Fruit fly (Drosophila melanogaster) whole organism, pupa: ENCODE results near the gene CG45101.
A peak's percentile ranks its signal among the peaks of the same experiment; 100 is the strongest.

ENCODE experiments used
- CG10348 ChIP-seq: fragments of 200-800 bp; sonication (Bioruptor generic); IDR thresholded peaks from 2 replicates; pipeline ENCODE4 v1.3.6; 2022; ENCODE audit warnings: missing biosample characterization, missing genetic modification characterization
- CG12605 ChIP-seq: fragments of 200-800 bp; sonication (Bioruptor generic); IDR thresholded peaks from 2 replicates; pipeline ENCODE4 v1.3.6; 2022; ENCODE audit warnings: missing biosample characterization, missing genetic modification characterization
- CG13204 ChIP-seq: fragments of 200-800 bp; sonication (Bioruptor generic); optimal IDR thresholded peaks from 2 replicates; lab custom pipeline; 2018; ENCODE audit warnings: missing biosample characterization, mild to moderate bottlenecking, missing genetic modification characterization, moderate library complexity
- CG14655 ChIP-seq: fragments of 200-800 bp; sonication (Bioruptor generic); optimal IDR thresholded peaks from 3 replicates; lab custom pipeline; 2017; ENCODE audit warnings: mild to moderate bottlenecking, missing biosample characterization, missing genetic modification reagents, missing genetic modification characterization
- CG15710 ChIP-seq: fragments of 200-800 bp; sonication (Bioruptor generic); optimal IDR thresholded peaks from 2 replicates; lab custom pipeline; 2018; ENCODE audit warnings: missing biosample characterization, mild to moderate bottlenecking, missing genetic modification characterization, moderate library complexity
- CG17806 ChIP-seq: fragments of 200-800 bp; sonication (Bioruptor generic); optimal IDR thresholded peaks from 2 replicates; lab custom pipeline; 2018; ENCODE audit warnings: missing biosample characterization, mild to moderate bottlenecking, missing genetic modification characterization, moderate library complexity
- CG32121 ChIP-seq: fragments of 200-800 bp; sonication (Bioruptor generic); IDR thresholded peaks from 2 replicates; pipeline ENCODE4 v1.3.6; 2022; ENCODE audit warnings: missing biosample characterization, missing genetic modification characterization
- CG34367 ChIP-seq: fragments of 200-800 bp; sonication (Bioruptor generic); optimal IDR thresholded peaks from 2 replicates; lab custom pipeline; 2018; ENCODE audit warnings: missing biosample characterization, mild to moderate bottlenecking, missing genetic modification characterization
- CG4496 ChIP-seq: fragments of 200-800 bp; sonication (Bioruptor generic); IDR thresholded peaks from 3 replicates; pipeline ENCODE4 v1.3.6; 2022; ENCODE audit warnings: missing biosample characterization, missing genetic modification characterization
- CG8159 ChIP-seq: fragments of 200-800 bp; sonication (Bioruptor generic); optimal IDR thresholded peaks from 3 replicates; lab custom pipeline; 2018; ENCODE audit warnings: missing biosample characterization, mild to moderate bottlenecking, missing genetic modification characterization, moderate library complexity
- CG8301 ChIP-seq: fragments of 200-800 bp; sonication (Bioruptor generic); optimal IDR thresholded peaks from 2 replicates; lab custom pipeline; 2018; ENCODE audit warnings: missing biosample characterization, mild to moderate bottlenecking, missing genetic modification characterization
- CG9948 ChIP-seq: fragments of 200-800 bp; sonication (Bioruptor generic); optimal IDR thresholded peaks from 2 replicates; lab custom pipeline; 2018; ENCODE audit warnings: missing biosample characterization, mild to moderate bottlenecking, missing genetic modification characterization, moderate library complexity
- D1 ChIP-seq: fragments of 200-800 bp; sonication (Bioruptor generic); optimal IDR thresholded peaks from 2 replicates; lab custom pipeline; 2018; ENCODE audit warnings: missing biosample characterization, mild to moderate bottlenecking, missing genetic modification characterization, moderate library complexity
- EcR ChIP-seq: fragments of 200-800 bp; sonication (Bioruptor generic); optimal IDR thresholded peaks from 3 replicates; lab custom pipeline; 2019; ENCODE audit warnings: missing biosample characterization, missing genetic modification characterization, mild to moderate bottlenecking, moderate library complexity, missing genetic modification reagents
- Ets98B ChIP-seq: fragments of 200-800 bp; sonication (Bioruptor generic); IDR thresholded peaks from 2 replicates; pipeline ENCODE4 v1.3.6; 2022; ENCODE audit warnings: missing biosample characterization, missing genetic modification characterization
- Pif1A ChIP-seq: fragments of 200-800 bp; sonication (Bioruptor generic); optimal IDR thresholded peaks from 3 replicates; lab custom pipeline; 2016; ENCODE audit warnings: missing biosample characterization, missing genetic modification characterization
- Pif1B ChIP-seq: fragments of 200-800 bp; sonication (Bioruptor generic); optimal IDR thresholded peaks from 3 replicates; lab custom pipeline; 2016; ENCODE audit warnings: missing biosample characterization, missing genetic modification characterization
- Snoo ChIP-seq: fragments of 200-800 bp; sonication (Bioruptor generic); optimal IDR thresholded peaks from 3 replicates; lab custom pipeline; 2017; ENCODE audit warnings: missing biosample characterization, mild to moderate bottlenecking, missing genetic modification characterization, inconsistent platforms
- fd96Ca ChIP-seq: fragments of 200-800 bp; sonication (Bioruptor generic); IDR thresholded peaks from 3 replicates; pipeline ENCODE4 v1.3.6; 2022; ENCODE audit warnings: missing biosample characterization, missing genetic modification characterization
- gl ChIP-seq: fragments of 200-800 bp; sonication (Bioruptor generic); optimal IDR thresholded peaks from 2 replicates; lab custom pipeline; 2018; ENCODE audit warnings: missing biosample characterization, mild to moderate bottlenecking, missing genetic modification characterization
- rn ChIP-seq: fragments of 200-800 bp; sonication (Bioruptor generic); IDR thresholded peaks from 2 replicates; pipeline ENCODE4 v1.3.6; 2022; ENCODE audit warnings: missing biosample characterization, missing genetic modification characterization

The CG45101 gene

DNA sequence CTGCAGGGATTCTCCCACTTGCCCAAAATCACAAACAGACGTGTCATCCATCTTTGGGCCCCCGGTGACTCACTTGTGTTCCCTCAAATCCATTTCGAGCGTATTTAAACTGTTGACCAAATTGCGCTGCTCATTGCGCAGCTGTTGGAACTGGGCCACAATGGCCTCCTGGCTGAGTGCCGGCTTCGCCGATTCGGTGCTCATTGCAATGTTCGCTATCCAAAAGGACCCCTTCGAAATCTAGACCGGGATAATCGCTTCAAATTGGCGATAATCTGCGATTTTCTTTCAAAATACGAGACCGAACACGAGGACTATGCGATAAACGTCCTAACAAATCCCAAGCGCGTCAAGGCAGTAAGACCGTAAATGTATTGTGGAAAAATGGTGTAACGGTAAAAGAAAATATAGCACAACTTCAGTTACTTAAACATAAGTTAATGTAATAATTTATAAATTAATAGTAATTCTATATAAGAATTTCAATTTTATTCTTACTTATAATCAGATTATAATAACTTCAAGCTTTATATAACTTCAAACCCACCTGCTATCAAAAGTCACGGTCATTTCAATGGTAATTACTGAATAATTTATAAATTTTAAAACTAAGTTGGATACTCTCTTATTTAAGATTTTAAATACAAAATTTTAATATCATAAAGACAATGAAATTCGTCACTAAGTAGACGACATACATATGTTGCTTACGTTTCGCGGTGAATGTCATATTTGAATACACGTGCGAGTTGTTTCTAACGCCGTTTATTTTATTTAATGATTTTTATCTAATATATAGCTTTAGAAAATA, 9.5 kb downstream of the CG45101 start, which contains the start of the genes Pfdn2 and Noc1:
Gene Pfdn2 (minus strand): TSS at position 346 of the 811 bp plus-strand sequence.
Gene Noc1 (plus strand): TSS at position 727 of the 811 bp plus-strand sequence.
- TF ChIP-seq CG15710 (tag; lab: Kevin White, UChicago) (peak; percentile 23), CG17806 (peak; percentile 36), rn (GFP tag; lab: Robert Waterston, UW) (no peak), Ets98B (GFP tag; lab: Robert Waterston, UW) (0 out of 2 replicates have a peak, but pooled peaks have one; percentile 25)

DNA sequence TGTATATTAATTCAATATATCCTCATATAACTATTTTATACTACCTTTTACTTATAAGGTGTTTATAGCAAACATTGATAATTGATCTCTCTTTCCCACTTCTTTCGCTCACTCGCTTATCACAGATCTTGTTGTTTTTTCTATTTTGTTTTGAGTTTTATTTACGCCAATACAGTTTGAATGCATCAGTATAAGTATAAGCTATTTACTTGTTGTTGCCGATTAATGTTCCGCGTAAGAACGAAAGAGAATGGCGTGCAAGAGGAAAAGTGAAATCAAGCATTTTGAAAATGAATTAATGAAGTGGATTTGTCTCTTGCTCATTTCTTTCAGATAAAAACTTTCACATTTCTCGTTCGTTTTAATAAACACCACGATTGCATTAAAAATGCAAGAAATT, 18.8 kb downstream of the CG45101 start:
- TF ChIP-seq Snoo (tag; lab: Kevin White, UChicago) (no peak), CG10348 (GFP tag; lab: Robert Waterston, UW) (no peak), EcR (GFP tag; lab: Kevin White, UChicago) (peak; percentile 15), Ets98B (GFP tag; lab: Robert Waterston, UW) (peak; percentile 11; the same call in 1 of the 2 replicates), CG15710 (tag; lab: Kevin White, UChicago) (no peak), gl (tag; lab: Kevin White, UChicago) (no peak), CG13204 (GFP tag; lab: Kevin White, UChicago) (no peak), rn (GFP tag; lab: Robert Waterston, UW) (no peak), CG17806 (no peak), CG34367 (no peak), D1 (tag; lab: Kevin White, UChicago) (no peak), Pif1A (no peak), CG12605 (GFP tag; lab: Robert Waterston, UW) (no peak), CG9948 (no peak), CG4496 (GFP tag; lab: Robert Waterston, UW) (no peak)

DNA sequence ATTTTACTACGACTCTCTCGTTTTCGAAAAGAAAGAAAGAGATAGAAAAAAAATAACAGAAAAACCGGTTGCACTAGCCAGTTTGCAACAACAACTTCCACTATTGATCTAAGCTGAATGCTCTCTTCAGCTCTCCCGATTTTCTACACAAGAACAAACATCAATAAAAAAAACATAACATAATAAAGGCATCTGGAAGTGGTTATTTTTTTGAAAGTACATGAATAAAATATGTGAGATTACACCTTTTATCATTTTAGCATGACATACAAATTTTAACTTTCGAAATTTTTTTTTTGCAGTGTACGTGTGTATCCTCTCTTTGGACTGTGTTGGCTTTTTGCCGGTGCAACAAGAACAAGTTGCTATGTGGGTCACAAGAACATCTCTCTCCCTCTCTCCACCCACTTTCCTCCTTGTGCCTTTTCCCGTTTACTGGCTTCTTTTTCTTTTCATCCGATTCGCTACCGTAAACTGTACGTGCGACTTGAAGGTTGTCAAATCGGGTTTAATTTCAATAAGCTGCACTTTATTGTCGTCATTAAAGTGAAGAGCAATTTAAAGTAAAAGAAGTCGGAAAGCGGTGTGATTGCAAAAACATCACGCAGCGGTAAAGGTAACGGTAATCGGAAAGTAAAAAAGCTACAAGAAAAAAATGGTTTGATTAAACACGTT, 19.9 kb downstream of the CG45101 start:
- TF ChIP-seq CG8301 (tag; lab: Kevin White, UChicago) (peak; percentile 99), CG13204 (GFP tag; lab: Kevin White, UChicago) (peak; percentile 93), CG10348 (GFP tag; lab: Robert Waterston, UW) (peak; percentile 94), Pif1B (GFP tag; lab: Kevin White, UChicago) (peak; percentile 96), CG32121 (GFP tag; lab: Robert Waterston, UW) (peak; percentile 99), D1 (tag; lab: Kevin White, UChicago) (peak; percentile 95), CG15710 (tag; lab: Kevin White, UChicago) (peak; percentile 98), gl (tag; lab: Kevin White, UChicago) (peak; percentile 93), Ets98B (GFP tag; lab: Robert Waterston, UW) (peak; percentile 99), rn (GFP tag; lab: Robert Waterston, UW) (peak; percentile 98), Pif1A (peak; percentile 98), CG34367 (peak; percentile 98), CG12605 (GFP tag; lab: Robert Waterston, UW) (peak; percentile 99), CG9948 (peak; percentile 98), EcR (GFP tag; lab: Kevin White, UChicago) (peak; percentile 74), fd96Ca (peak; percentile 96), CG4496 (GFP tag; lab: Robert Waterston, UW) (peak; percentile 99), CG14655 (GFP tag; lab: Kevin White, UChicago) (peak; percentile 99), CG17806 (peak; percentile 98), Snoo (tag; lab: Kevin White, UChicago) (peak; percentile 84), CG8159 (tag; lab: Kevin White, UChicago) (peak; percentile 97)
- TF ChIP-seq, all 21 proteins: peak for 21

DNA sequence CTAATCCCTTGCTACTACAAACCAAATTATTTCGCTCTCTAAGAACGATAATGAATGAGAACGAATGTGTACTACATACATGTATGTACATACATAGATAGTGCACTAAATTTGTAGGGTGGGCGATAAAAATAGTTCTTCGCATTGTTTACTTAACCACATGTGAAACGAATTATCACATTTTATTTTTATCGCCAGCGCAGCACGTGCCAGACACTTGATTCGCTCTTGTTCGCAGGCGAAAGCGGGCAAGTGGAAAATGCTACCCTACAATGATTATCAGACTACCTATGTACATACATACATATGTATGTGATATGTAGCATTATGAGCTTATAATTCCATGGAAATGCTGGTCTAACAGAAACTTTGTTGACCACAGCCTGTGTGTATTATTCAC, 21.0 kb downstream of the CG45101 start:
- TF ChIP-seq CG13204 (GFP tag; lab: Kevin White, UChicago) (no peak), rn (GFP tag; lab: Robert Waterston, UW) (no peak), CG34367 (no peak), CG8159 (tag; lab: Kevin White, UChicago) (no peak), Pif1A (no peak), Pif1B (GFP tag; lab: Kevin White, UChicago) (no peak), fd96Ca (no peak), gl (tag; lab: Kevin White, UChicago) (no peak), CG32121 (GFP tag; lab: Robert Waterston, UW) (no peak)

DNA sequence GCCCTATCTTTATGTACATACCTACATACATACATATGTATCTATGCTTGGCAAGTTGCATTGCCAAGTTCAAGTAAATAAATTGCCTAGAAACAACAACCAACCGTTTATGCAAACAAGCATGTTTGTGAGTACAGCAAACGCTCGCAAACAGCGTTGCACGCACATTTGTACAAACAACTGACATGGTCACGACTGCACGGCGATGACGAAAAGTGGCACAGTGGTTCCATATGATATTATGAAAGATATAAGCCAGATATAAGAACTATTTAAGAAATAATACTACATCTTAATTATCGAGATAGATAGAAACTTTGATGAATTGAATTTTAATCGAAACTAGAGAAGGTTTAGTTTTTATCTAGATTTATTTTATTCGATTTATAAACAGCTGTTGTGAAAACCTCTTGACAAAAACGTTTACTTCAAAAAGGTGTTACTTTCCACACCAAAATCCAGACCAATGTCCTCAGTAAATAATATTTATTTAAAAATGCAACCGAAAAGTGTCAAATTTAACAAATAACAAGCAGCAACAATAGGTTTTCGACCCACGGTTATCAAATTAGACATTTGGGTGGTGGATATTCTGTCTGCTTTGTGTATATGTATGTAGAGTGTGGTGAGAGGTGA, 25.1 kb downstream of the CG45101 start:
- TF ChIP-seq CG12605 (GFP tag; lab: Robert Waterston, UW) (no peak), CG8301 (tag; lab: Kevin White, UChicago) (peak; percentile 59), CG15710 (tag; lab: Kevin White, UChicago) (no peak), CG32121 (GFP tag; lab: Robert Waterston, UW) (peak; percentile 63), fd96Ca (no peak; the same call in 2 of the 3 replicates), CG34367 (no peak), CG10348 (GFP tag; lab: Robert Waterston, UW) (no peak), CG17806 (no peak), Snoo (tag; lab: Kevin White, UChicago) (peak; percentile 38), gl (tag; lab: Kevin White, UChicago) (no peak), Pif1A (peak; percentile 63), CG9948 (peak; percentile 39), CG14655 (GFP tag; lab: Kevin White, UChicago) (peak; percentile 71), CG4496 (GFP tag; lab: Robert Waterston, UW) (no peak), CG8159 (tag; lab: Kevin White, UChicago) (peak; percentile 31), Pif1B (GFP tag; lab: Kevin White, UChicago) (peak; percentile 72), Ets98B (GFP tag; lab: Robert Waterston, UW) (peak; percentile 49)
